Worm (Caenorhabditis elegans) whole organism, late embryonic: ENCODE data around the gene nud-1.

ENCODE experiments used
- ceh-45 ChIP-seq: fragments of 200-800 bp; sonication (Bioruptor generic); IDR thresholded peaks from 2 replicates; pipeline ENCODE4 v1.3.6; 2022; ENCODE audit warnings: missing genetic modification reagents, missing genetic modification characterization, missing compliant biosample characterization
- gmeb-2 ChIP-seq: sonication (generic microtip); optimal IDR thresholded peaks from 2 replicates; lab custom pipeline; 2016; ENCODE audit warnings: missing genetic modification characterization, inconsistent platforms, missing compliant biosample characterization
- nfya-1 ChIP-seq: sonication (generic microtip); optimal IDR thresholded peaks from 2 replicates; lab custom pipeline; 2017; ENCODE audit warnings: missing genetic modification characterization, mild to moderate bottlenecking, missing compliant biosample characterization, antibody characterized with exemption, moderate library complexity
- pqm-1 ChIP-seq: sonication (generic microtip); optimal IDR thresholded peaks from 2 replicates; lab custom pipeline; 2016; ENCODE audit warnings: missing genetic modification characterization, missing compliant biosample characterization
- sox-4 ChIP-seq: sonication (generic microtip); optimal IDR thresholded peaks from 2 replicates; lab custom pipeline; 2017; ENCODE audit warnings: mild to moderate bottlenecking, missing genetic modification characterization, inconsistent platforms, missing compliant biosample characterization

ce11 chrIII:13385850-13386249 is 44.5 kb downstream of the nud-1 start, which contains the start of gene T03F6.4:
- TF ChIP-seq sox-4 (tag; lab: Kevin White, UChicago) = no peak
- TF ChIP-seq nfya-1 (tag; lab: Kevin White, UChicago) = no peak
- no peak for TF ChIP-seq pqm-1 (tag; lab: Kevin White, UChicago)
- no peak for TF ChIP-seq gmeb-2 (tag; lab: Kevin White, UChicago)
- no peak for TF ChIP-seq ceh-45 (GFP tag; lab: Robert Waterston, UW)
